Fruit fly (Drosophila melanogaster) whole organism, pupa: Measurements from ENCODE around the gene CG46457.

Source experiments
- CG12605 ChIP-seq: fragments of 200-800 bp; sonication (Bioruptor generic); IDR thresholded peaks from 2 replicates; pipeline ENCODE4 v1.3.6; 2022; ENCODE audit warnings: missing biosample characterization, missing genetic modification characterization
- CG14655 ChIP-seq: fragments of 200-800 bp; sonication (Bioruptor generic); optimal IDR thresholded peaks from 3 replicates; lab custom pipeline; 2017; ENCODE audit warnings: mild to moderate bottlenecking, missing biosample characterization, missing genetic modification reagents, missing genetic modification characterization
- CG15710 ChIP-seq: fragments of 200-800 bp; sonication (Bioruptor generic); optimal IDR thresholded peaks from 2 replicates; lab custom pipeline; 2018; ENCODE audit warnings: missing biosample characterization, mild to moderate bottlenecking, missing genetic modification characterization, moderate library complexity
- CG17806 ChIP-seq: fragments of 200-800 bp; sonication (Bioruptor generic); optimal IDR thresholded peaks from 2 replicates; lab custom pipeline; 2018; ENCODE audit warnings: missing biosample characterization, mild to moderate bottlenecking, missing genetic modification characterization, moderate library complexity
- CG34367 ChIP-seq: fragments of 200-800 bp; sonication (Bioruptor generic); optimal IDR thresholded peaks from 2 replicates; lab custom pipeline; 2018; ENCODE audit warnings: missing biosample characterization, mild to moderate bottlenecking, missing genetic modification characterization
- CG4496 ChIP-seq: fragments of 200-800 bp; sonication (Bioruptor generic); IDR thresholded peaks from 3 replicates; pipeline ENCODE4 v1.3.6; 2022; ENCODE audit warnings: missing biosample characterization, missing genetic modification characterization
- CG8301 ChIP-seq: fragments of 200-800 bp; sonication (Bioruptor generic); optimal IDR thresholded peaks from 2 replicates; lab custom pipeline; 2018; ENCODE audit warnings: missing biosample characterization, mild to moderate bottlenecking, missing genetic modification characterization
- EcR ChIP-seq: fragments of 200-800 bp; sonication (Bioruptor generic); optimal IDR thresholded peaks from 3 replicates; lab custom pipeline; 2019; ENCODE audit warnings: missing biosample characterization, missing genetic modification characterization, mild to moderate bottlenecking, moderate library complexity, missing genetic modification reagents
- Pif1B ChIP-seq: fragments of 200-800 bp; sonication (Bioruptor generic); optimal IDR thresholded peaks from 3 replicates; lab custom pipeline; 2016; ENCODE audit warnings: missing biosample characterization, missing genetic modification characterization
- Snoo ChIP-seq: fragments of 200-800 bp; sonication (Bioruptor generic); optimal IDR thresholded peaks from 3 replicates; lab custom pipeline; 2017; ENCODE audit warnings: missing biosample characterization, mild to moderate bottlenecking, missing genetic modification characterization, inconsistent platforms
- fd96Ca ChIP-seq: fragments of 200-800 bp; sonication (Bioruptor generic); IDR thresholded peaks from 3 replicates; pipeline ENCODE4 v1.3.6; 2022; ENCODE audit warnings: missing biosample characterization, missing genetic modification characterization
- gl ChIP-seq: fragments of 200-800 bp; sonication (Bioruptor generic); optimal IDR thresholded peaks from 2 replicates; lab custom pipeline; 2018; ENCODE audit warnings: missing biosample characterization, mild to moderate bottlenecking, missing genetic modification characterization
- rn ChIP-seq: fragments of 200-800 bp; sonication (Bioruptor generic); IDR thresholded peaks from 2 replicates; pipeline ENCODE4 v1.3.6; 2022; ENCODE audit warnings: missing biosample characterization, missing genetic modification characterization

- TF ChIP-seq EcR (GFP tag; lab: Kevin White, UChicago) (no peak), Snoo (no peak), CG4496 (GFP tag; lab: Robert Waterston, UW) (no peak), CG17806 (tag; lab: Kevin White, UChicago) (no peak), Pif1B (no peak), CG14655 (GFP tag; lab: Kevin White, UChicago) (no peak), CG8301 (no peak), CG15710 (tag; lab: Kevin White, UChicago) (no peak), gl (tag; lab: Kevin White, UChicago) (no peak), CG12605 (GFP tag; lab: Robert Waterston, UW) (no peak), CG34367 (tag; lab: Kevin White, UChicago) (no peak), fd96Ca (GFP tag; lab: Robert Waterston, UW) (no peak), rn (GFP tag; lab: Robert Waterston, UW) (no peak)
These were observed 46.9 kb downstream of the CG46457 start for dm6 chr3R:13482283-13482682.
